Worm (Caenorhabditis elegans) whole organism, L1 larva: Measurements from ENCODE around the gene arrd-28.

Source experiments
- C04F5.9 ChIP-seq: sonication (generic microtip); optimal IDR thresholded peaks from 2 replicates; lab custom pipeline; 2016; ENCODE audit warnings: missing genetic modification characterization, missing compliant biosample characterization
- C34B4.2 ChIP-seq: sonication (generic microtip); optimal IDR thresholded peaks from 2 replicates; lab custom pipeline; 2017; ENCODE audit warnings: mild to moderate bottlenecking, missing genetic modification characterization, missing compliant biosample characterization
- F16B12.6 ChIP-seq: fragments of 150-350 bp; optimal IDR thresholded peaks from 2 replicates; lab custom pipeline; 2014; ENCODE audit warnings: missing biosample characterization, missing genetic modification characterization
- Y116A8C.19 ChIP-seq: sonication (generic microtip); optimal IDR thresholded peaks from 2 replicates; lab custom pipeline; 2016; ENCODE audit warnings: missing compliant biosample characterization, missing genetic modification characterization, borderline replicate concordance
- alr-1 ChIP-seq: fragments of 200-800 bp; sonication (Bioruptor generic); optimal IDR thresholded peaks from 2 replicates; lab custom pipeline; 2018; ENCODE audit warnings: borderline replicate concordance, mild to moderate bottlenecking, missing genetic modification characterization, missing compliant biosample characterization
- ama-1 ChIP-seq: fragments of 150-350 bp; optimal IDR thresholded peaks from 2 replicates; lab custom pipeline; 2014
- blmp-1 ChIP-seq: fragments of 150-350 bp; optimal IDR thresholded peaks from 2 replicates; lab custom pipeline; 2014; ENCODE audit warnings: missing biosample characterization, missing genetic modification characterization
- ceh-88 ChIP-seq: fragments of 200-800 bp; sonication (Bioruptor generic); IDR thresholded peaks from 2 replicates; pipeline ENCODE4 v1.3.6; 2022; ENCODE audit warnings: missing genetic modification characterization, missing compliant biosample characterization
- ceh-90 ChIP-seq: sonication (generic microtip); optimal IDR thresholded peaks from 2 replicates; lab custom pipeline; 2016; ENCODE audit warnings: missing genetic modification characterization, missing compliant biosample characterization
- ces-1 ChIP-seq: fragments of 150-350 bp; optimal IDR thresholded peaks from 2 replicates; lab custom pipeline; 2014; ENCODE audit warnings: missing biosample characterization, missing genetic modification reagents, missing genetic modification characterization
- dsc-1 ChIP-seq: sonication (generic microtip); optimal IDR thresholded peaks from 2 replicates; lab custom pipeline; 2016; ENCODE audit warnings: mild to moderate bottlenecking, missing genetic modification characterization, missing compliant biosample characterization
- efl-1 ChIP-seq, 4 experiments: fragments of 150-350 bp; optimal IDR thresholded peaks in 3 of 4; peaks in 1 of 4; 1 replicate in 1 of 4; 2 replicates in 3 of 4; lab custom pipeline; 2014; ENCODE audit warnings: missing biosample characterization in 2 of 4, missing genetic modification characterization in 2 of 4, missing genetic modification reagents in 2 of 4
- efl-3 ChIP-seq: fragments of 200-800 bp; sonication (Bioruptor generic); optimal IDR thresholded peaks from 2 replicates; lab custom pipeline; 2018; ENCODE audit warnings: mild to moderate bottlenecking, missing genetic modification characterization, missing compliant biosample characterization
- egl-13 ChIP-seq: sonication (generic microtip); optimal IDR thresholded peaks from 2 replicates; lab custom pipeline; 2016; ENCODE audit warnings: missing genotype, missing genetic modification reagents, missing genetic modification characterization, missing compliant biosample characterization
- ets-5 ChIP-seq: fragments of 200-800 bp; sonication (Bioruptor generic); IDR thresholded peaks from 2 replicates; pipeline ENCODE4 v1.3.6; 2022; ENCODE audit warnings: missing genetic modification characterization, missing compliant biosample characterization
- fkh-10 ChIP-seq: sonication (generic microtip); optimal IDR thresholded peaks from 2 replicates; lab custom pipeline; 2017; ENCODE audit warnings: missing biosample characterization, missing genetic modification reagents, missing genetic modification characterization
- fkh-8 ChIP-seq: sonication (generic microtip); optimal IDR thresholded peaks from 2 replicates; lab custom pipeline; 2016; ENCODE audit warnings: mild to moderate bottlenecking, missing genetic modification characterization, missing compliant biosample characterization
- fos-1 ChIP-seq: fragments of 150-350 bp; optimal IDR thresholded peaks from 2 replicates; lab custom pipeline; 2014; ENCODE audit warnings: missing biosample characterization, missing genetic modification characterization
- hpl-2 ChIP-seq: fragments of 150-350 bp; optimal IDR thresholded peaks from 2 replicates; lab custom pipeline; 2014; ENCODE audit warnings: missing biosample characterization, missing genetic modification reagents, missing genetic modification characterization
- isw-1 ChIP-seq: fragments of 200-800 bp; sonication (Bioruptor generic); IDR thresholded peaks from 2 replicates; pipeline ENCODE4 v1.3.6; 2022; ENCODE audit warnings: missing genetic modification characterization, missing compliant biosample characterization
- lin-13 ChIP-seq: fragments of 150-350 bp; optimal IDR thresholded peaks from 2 replicates; lab custom pipeline; 2014; ENCODE audit warnings: missing biosample characterization, missing genetic modification reagents, missing genetic modification characterization
- lin-14 ChIP-seq: fragments of 200-800 bp; sonication (Bioruptor generic); optimal IDR thresholded peaks from 2 replicates; lab custom pipeline; 2018; ENCODE audit warnings: mild to moderate bottlenecking, missing genetic modification characterization, moderate library complexity, missing compliant biosample characterization
- lin-39 ChIP-seq: fragments of 150-350 bp; optimal IDR thresholded peaks from 2 replicates; lab custom pipeline; 2014; ENCODE audit warnings: missing biosample characterization, missing genetic modification reagents, missing genetic modification characterization
- mdl-1 ChIP-seq, 2 experiments: fragments of 150-350 bp; optimal IDR thresholded peaks; 2 replicates each; lab custom pipeline; 2014 to 2017; ENCODE audit warnings: missing biosample characterization in 2 of 2, missing genetic modification characterization in 2 of 2, inconsistent platforms in 1 of 2
- nhr-11 ChIP-seq: fragments of 150-350 bp; optimal IDR thresholded peaks from 2 replicates; lab custom pipeline; 2014; ENCODE audit warnings: missing biosample characterization, missing genetic modification characterization
- nhr-20 ChIP-seq: sonication (generic microtip); optimal IDR thresholded peaks from 2 replicates; lab custom pipeline; 2016; ENCODE audit warnings: mild to moderate bottlenecking, missing genetic modification characterization, missing compliant biosample characterization
- nhr-28 ChIP-seq: fragments of 150-350 bp; optimal IDR thresholded peaks from 2 replicates; lab custom pipeline; 2014; ENCODE audit warnings: missing biosample characterization, missing genetic modification characterization
- nhr-47 ChIP-seq: sonication (generic microtip); optimal IDR thresholded peaks from 2 replicates; lab custom pipeline; 2016; ENCODE audit warnings: mild to moderate bottlenecking, missing genetic modification characterization, moderate library complexity, missing compliant biosample characterization
- nhr-84 ChIP-seq: sonication (generic microtip); optimal IDR thresholded peaks from 2 replicates; lab custom pipeline; 2017; ENCODE audit warnings: missing biosample characterization, missing genetic modification characterization
- pag-3 ChIP-seq: sonication (generic microtip); optimal IDR thresholded peaks from 2 replicates; lab custom pipeline; 2017; ENCODE audit warnings: missing genetic modification characterization, mild to moderate bottlenecking, missing compliant biosample characterization, antibody characterized with exemption, borderline replicate concordance; ENCODE audit not compliant: insufficient read depth
- pqm-1 ChIP-seq: sonication (generic microtip); optimal IDR thresholded peaks from 3 replicates; lab custom pipeline; 2017; ENCODE audit warnings: missing biosample characterization, missing genetic modification characterization
- rnt-1 ChIP-seq: sonication (generic microtip); optimal IDR thresholded peaks from 2 replicates; lab custom pipeline; 2016; ENCODE audit warnings: mild to moderate bottlenecking, missing genetic modification characterization, moderate library complexity, missing compliant biosample characterization
- snpc-4 ChIP-seq: fragments of 150-350 bp; optimal IDR thresholded peaks from 2 replicates; lab custom pipeline; 2014; ENCODE audit warnings: missing biosample characterization, missing genetic modification characterization
- unc-30 ChIP-seq: sonication (generic microtip); optimal IDR thresholded peaks from 2 replicates; lab custom pipeline; 2017; ENCODE audit warnings: missing biosample characterization, missing genetic modification characterization
- unc-98 ChIP-seq: fragments of 200-800 bp; sonication (Bioruptor generic); IDR thresholded peaks from 2 replicates; pipeline ENCODE4 v1.3.6; 2022; ENCODE audit warnings: missing genetic modification characterization, missing compliant biosample characterization
- xbp-1 ChIP-seq: sonication (generic microtip); optimal IDR thresholded peaks from 2 replicates; lab custom pipeline; 2016; ENCODE audit warnings: missing genetic modification characterization, missing compliant biosample characterization
- zag-1 ChIP-seq: fragments of 150-350 bp; optimal IDR thresholded peaks from 2 replicates; lab custom pipeline; 2014; ENCODE audit warnings: missing biosample characterization, missing genetic modification characterization
- zip-4 ChIP-seq: fragments of 200-800 bp; sonication (Bioruptor generic); optimal IDR thresholded peaks from 2 replicates; lab custom pipeline; 2018; ENCODE audit warnings: mild to moderate bottlenecking, missing genetic modification characterization, moderate library complexity, missing compliant biosample characterization
- ztf-11 ChIP-seq, 2 experiments: sonication (generic microtip); optimal IDR thresholded peaks; 2 replicates each; lab custom pipeline; 2016 to 2017; ENCODE audit warnings: missing genetic modification characterization in 2 of 2, missing biosample characterization in 1 of 2, missing compliant biosample characterization in 1 of 2

Gene arrd-28

DNA sequence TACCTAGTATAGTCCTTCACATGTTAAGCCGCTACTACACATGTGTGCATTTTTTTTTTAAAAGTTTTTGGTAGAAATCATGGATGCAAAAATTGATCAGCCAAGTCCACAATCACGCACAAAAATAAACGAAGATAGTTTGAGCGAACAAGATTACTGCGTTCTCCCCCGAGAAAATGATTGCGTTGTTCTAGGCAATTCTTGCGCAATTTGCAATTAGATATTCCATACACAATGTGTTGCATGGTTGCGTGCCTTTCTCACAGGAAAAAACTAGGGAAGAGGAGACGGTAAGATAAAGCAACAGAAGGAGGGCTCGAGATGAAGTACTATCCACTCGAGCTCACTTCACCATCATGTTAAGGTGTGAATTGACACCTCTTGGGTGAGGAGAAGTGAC, 22.2 kb downstream of the arrd-28 start:
- TF ChIP-seq egl-13 (no peak), fkh-10 (GFP tag; lab: Kevin White, UChicago) (no peak), mdl-1 (tag; optimal IDR thresholded peaks at IDR 0.05; lab: Kevin White, UChicago) (no peak), nhr-11 (tag; lab: Kevin White, UChicago) (no peak), C04F5.9 (no peak), zip-4 (no peak), ama-1 (no peak), snpc-4 (tag; lab: Kevin White, UChicago) (no peak), lin-14 (GFP tag; lab: Kevin White, UChicago) (no peak), fos-1 (no peak), unc-98 (GFP tag; lab: Robert Waterston, UW) (no peak), Y116A8C.19 (tag; lab: Kevin White, UChicago) (no peak), ztf-11 (tag; optimal IDR thresholded peaks at IDR 0.05; lab: Kevin White, UChicago) (no peak), fkh-8 (tag; lab: Kevin White, UChicago) (no peak), ceh-90 (tag; lab: Kevin White, UChicago) (no peak), ceh-88 (GFP tag; lab: Robert Waterston, UW) (no peak), nhr-47 (tag; lab: Kevin White, UChicago) (no peak), F16B12.6 (tag; lab: Kevin White, UChicago) (no peak), efl-3 (GFP tag; lab: Kevin White, UChicago) (no peak), zag-1 (tag; lab: Kevin White, UChicago) (no peak)

- TF ChIP-seq ama-1 (no peak), dsc-1 (tag; lab: Kevin White, UChicago) (peak; percentile 51)
Measured at ce11 chrX:10208481-10208880, 24.7 kb downstream of the arrd-28 start.

DNA sequence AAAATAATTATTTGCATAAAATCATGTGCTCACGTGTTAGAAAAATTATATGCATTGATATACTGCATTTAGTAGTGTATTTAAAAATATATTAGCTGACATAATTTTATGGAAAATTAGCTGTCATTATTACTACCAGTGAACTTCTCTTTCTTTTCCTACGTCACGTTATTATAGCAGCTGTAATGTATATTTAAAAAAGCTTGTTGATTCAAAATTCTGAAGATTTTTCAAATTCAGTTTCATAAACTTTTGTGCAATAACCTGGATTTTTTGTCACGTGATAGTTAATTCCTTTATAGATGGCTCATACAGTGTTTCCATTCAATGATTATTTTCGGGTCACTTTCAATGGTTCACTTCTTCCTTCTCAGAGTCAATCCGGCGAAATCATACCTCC, 28.7 kb downstream of the arrd-28 start, which contains the start of gene F44A6.3:
Gene F44A6.3 (plus strand): TSS at position 301 of the 400 bp plus-strand sequence.
- TF ChIP-seq C34B4.2 (tag; lab: Kevin White, UChicago) (no peak), efl-1 (optimal IDR thresholded peaks at IDR 0.05; lab: Kevin White, UChicago) (no peak), efl-1 (GFP tag; optimal IDR thresholded peaks at IDR 0.05 in 1 of 2; lab: Kevin White, UChicago) (no peak), blmp-1 (tag; lab: Kevin White, UChicago) (no peak), rnt-1 (tag; lab: Kevin White, UChicago) (no peak), nhr-28 (tag; lab: Kevin White, UChicago) (no peak), isw-1 (no peak), lin-39 (no peak), lin-13 (no peak), hpl-2 (no peak), pag-3 (tag; lab: Kevin White, UChicago) (no peak), nhr-84 (no peak), F16B12.6 (tag; lab: Kevin White, UChicago) (no peak), alr-1 (no peak), ets-5 (GFP tag; lab: Robert Waterston, UW) (no peak), ztf-11 (tag; optimal IDR thresholded peaks at IDR 0.05; lab: Kevin White, UChicago) (no peak), xbp-1 (tag; lab: Kevin White, UChicago) (no peak), pqm-1 (tag; lab: Kevin White, UChicago) (no peak), ces-1 (no peak), unc-30 (no peak)

ce11 chrX:10215429-10215828, 31.6 kb downstream of the arrd-28 start, which contains the start of gene F44A6.4:
F44A6.4 (minus strand) TSS chrX:10215495.
- TF ChIP-seq efl-1 (optimal IDR thresholded peaks at IDR 0.05; lab: Kevin White, UChicago) (no peak), efl-1 (GFP tag; optimal IDR thresholded peaks at IDR 0.05 in 1 of 2; lab: Kevin White, UChicago) (peak in 1 of 2 experiments; percentile 45), nhr-20 (tag; lab: Kevin White, UChicago) (no peak), blmp-1 (tag; lab: Kevin White, UChicago) (peak; percentile 81)
